Fruit fly (Drosophila melanogaster): ENCODE measurements around the gene msn.

- no peak for TF ChIP-seq pan (optimal IDR thresholded peaks at IDR 0.05)
- no peak for TF ChIP-seq CG8478 (optimal IDR thresholded peaks at IDR 0.05)
- TF ChIP-seq EcR (GFP tag; optimal IDR thresholded peaks at IDR 0.05): no peak
Measured at dm6 chr3L:2595481-2595880, 9.1 kb upstream of the msn start, which contains the start of gene CG16984.

Measured in whole organism.